Fruit fly (Drosophila melanogaster) whole organism, embryonic: Measurements from ENCODE around the gene CG34284.
A peak's percentile ranks its signal among the peaks of the same experiment; 100 is the strongest.

Experiments
- CG10543 ChIP-seq: fragments of 200-800 bp; sonication (Bioruptor generic); optimal IDR thresholded peaks from 3 replicates; lab custom pipeline; 2017; ENCODE audit warnings: missing biosample characterization, mild to moderate bottlenecking, missing genetic modification characterization, moderate library complexity
- CG11504 ChIP-seq: fragments of 200-800 bp; sonication (Bioruptor generic); optimal IDR thresholded peaks from 3 replicates; lab custom pipeline; 2019; ENCODE audit warnings: missing biosample characterization, mild to moderate bottlenecking, missing genetic modification characterization, moderate library complexity
- CG12299 ChIP-seq: fragments of 200-800 bp; sonication (Bioruptor generic); optimal IDR thresholded peaks from 2 replicates; lab custom pipeline; 2018; ENCODE audit warnings: missing biosample characterization, mild to moderate bottlenecking, missing genetic modification characterization
- CG12744 ChIP-seq: fragments of 200-800 bp; sonication (Bioruptor generic); optimal IDR thresholded peaks from 2 replicates; lab custom pipeline; 2016; ENCODE audit warnings: missing biosample characterization, missing genetic modification characterization
- CG14441 ChIP-seq: fragments of 200-800 bp; sonication (Bioruptor generic); IDR thresholded peaks from 2 replicates; pipeline ENCODE4 v1.3.6; 2022; ENCODE audit warnings: missing biosample characterization, missing genetic modification characterization
- CG14710 ChIP-seq: fragments of 200-800 bp; sonication (Bioruptor generic); optimal IDR thresholded peaks from 3 replicates; lab custom pipeline; 2019; ENCODE audit warnings: missing biosample characterization, mild to moderate bottlenecking, missing genetic modification characterization, moderate library complexity
- CG16779 ChIP-seq: fragments of 200-800 bp; sonication (Bioruptor generic); IDR thresholded peaks from 2 replicates; pipeline ENCODE4 v1.3.6; 2022; ENCODE audit warnings: missing biosample characterization, missing genetic modification characterization
- CG17186 ChIP-seq: fragments of 200-800 bp; sonication (Bioruptor generic); optimal IDR thresholded peaks from 3 replicates; lab custom pipeline; 2017; ENCODE audit warnings: missing biosample characterization, missing genetic modification reagents, missing genetic modification characterization
- CG30431 ChIP-seq: fragments of 200-800 bp; sonication (Bioruptor generic); optimal IDR thresholded peaks from 2 replicates; lab custom pipeline; 2017; ENCODE audit warnings: missing biosample characterization, missing genetic modification characterization
- CG31224 ChIP-seq: fragments of 200-800 bp; sonication (Bioruptor generic); IDR thresholded peaks from 2 replicates; pipeline ENCODE4 v1.3.6; 2022; ENCODE audit warnings: missing biosample characterization, missing genetic modification characterization
- CG6689 ChIP-seq: fragments of 200-800 bp; sonication (Bioruptor generic); IDR thresholded peaks from 2 replicates; pipeline ENCODE4 v1.3.6; 2022; ENCODE audit warnings: missing biosample characterization, missing genetic modification characterization
- CG7357 ChIP-seq: fragments of 200-800 bp; sonication (Bioruptor generic); IDR thresholded peaks from 3 replicates; pipeline ENCODE4 v1.3.6; 2022; ENCODE audit warnings: missing biosample characterization, missing genetic modification characterization
- CG8290 ChIP-seq, 3 experiments: fragments of 200-800 bp; sonication (Bioruptor generic); optimal IDR thresholded peaks; 2 replicates each; lab custom pipeline; 2016 to 2019; ENCODE audit warnings: missing biosample characterization in 3 of 3, missing genetic modification characterization in 3 of 3, mild to moderate bottlenecking in 2 of 3, moderate library complexity in 1 of 3
- CG8388 ChIP-seq: fragments of 200-800 bp; sonication (Bioruptor generic); optimal IDR thresholded peaks from 2 replicates; lab custom pipeline; 2019; ENCODE audit warnings: missing biosample characterization, mild to moderate bottlenecking, missing genetic modification characterization, moderate library complexity
- CG8944 ChIP-seq: fragments of 200-800 bp; sonication (Bioruptor generic); optimal IDR thresholded peaks from 3 replicates; lab custom pipeline; 2016; ENCODE audit warnings: missing biosample characterization, missing genetic modification characterization
- CoRest ChIP-seq: fragments of 200-800 bp; sonication (Bioruptor generic); optimal IDR thresholded peaks from 3 replicates; lab custom pipeline; 2018; ENCODE audit warnings: missing biosample characterization, mild to moderate bottlenecking, missing genetic modification characterization, moderate library complexity
- Drgx ChIP-seq: fragments of 200-800 bp; sonication (Bioruptor generic); IDR thresholded peaks from 2 replicates; pipeline ENCODE4 v1.3.6; 2022; ENCODE audit warnings: missing biosample characterization, missing genetic modification characterization
- E2f2 ChIP-seq: fragments of 200-800 bp; sonication (Bioruptor generic); IDR thresholded peaks from 2 replicates; pipeline ENCODE4 v1.3.6; 2022; ENCODE audit warnings: missing biosample characterization, missing genetic modification characterization
- Gug ChIP-seq: fragments of 200-800 bp; sonication (Bioruptor generic); IDR thresholded peaks from 4 replicates; pipeline ENCODE4 v1.3.6; 2022; ENCODE audit warnings: missing biosample characterization, missing genetic modification characterization
- HLH54F ChIP-seq: fragments of 200-800 bp; sonication (Bioruptor generic); optimal IDR thresholded peaks from 3 replicates; lab custom pipeline; 2016; ENCODE audit warnings: missing biosample characterization, missing genetic modification characterization
- Hand ChIP-seq: fragments of 200-800 bp; sonication (Bioruptor generic); optimal IDR thresholded peaks from 2 replicates; lab custom pipeline; 2017; ENCODE audit warnings: mild to moderate bottlenecking, missing biosample characterization, missing genetic modification reagents, missing genetic modification characterization
- Hsf ChIP-seq: fragments of 200-800 bp; sonication (Bioruptor generic); optimal IDR thresholded peaks from 3 replicates; lab custom pipeline; 2016; ENCODE audit warnings: missing biosample characterization, missing genetic modification characterization
- Nf-YB ChIP-seq: fragments of 200-800 bp; sonication (Bioruptor generic); optimal IDR thresholded peaks from 3 replicates; lab custom pipeline; 2019; ENCODE audit warnings: missing biosample characterization, mild to moderate bottlenecking, missing genetic modification characterization, moderate library complexity
- NfI ChIP-seq: fragments of 200-800 bp; sonication (Bioruptor generic); optimal IDR thresholded peaks from 3 replicates; lab custom pipeline; 2018; ENCODE audit warnings: missing biosample characterization, mild to moderate bottlenecking, missing genetic modification characterization, moderate library complexity
- Rfx ChIP-seq: fragments of 200-800 bp; sonication (Bioruptor generic); IDR thresholded peaks from 2 replicates; pipeline ENCODE4 v1.3.6; 2022; ENCODE audit warnings: missing biosample characterization, missing genetic modification characterization
- Trl ChIP-seq, 3 experiments: fragments of >200 bp in 2 of 3; fragments of 200-800 bp in 1 of 3; sonication (Bioruptor generic) in 1 of 3; optimal IDR thresholded peaks; 2 replicates in 1 of 3; 3 replicates in 2 of 3; lab custom pipeline; 2016 to 2017; ENCODE audit warnings: missing biosample characterization in 1 of 3, missing genetic modification characterization in 1 of 3
- Xbp1 ChIP-seq: fragments of 200-800 bp; sonication (Bioruptor generic); optimal IDR thresholded peaks from 3 replicates; lab custom pipeline; 2016; ENCODE audit warnings: missing biosample characterization, mild to moderate bottlenecking, missing genetic modification characterization
- ase ChIP-seq: fragments of 200-800 bp; sonication (Bioruptor generic); IDR thresholded peaks from 3 replicates; pipeline ENCODE4 v1.3.6; 2022; ENCODE audit warnings: missing biosample characterization, missing genetic modification characterization
- cad ChIP-seq: fragments of >200 bp; optimal IDR thresholded peaks from 2 replicates; lab custom pipeline; 2017; ENCODE audit warnings: missing biosample characterization, missing genetic modification characterization
- chinmo ChIP-seq: fragments of 200-800 bp; sonication (Bioruptor generic); IDR thresholded peaks from 4 replicates; pipeline ENCODE4 v1.3.6; 2022; ENCODE audit warnings: missing biosample characterization, missing genetic modification characterization; ENCODE audit not compliant: partially characterized antibody
- crol ChIP-seq: fragments of 200-800 bp; sonication (Bioruptor generic); IDR thresholded peaks from 2 replicates; pipeline ENCODE4 v1.3.6; 2022; ENCODE audit warnings: missing biosample characterization, missing genetic modification characterization
- cwo ChIP-seq: fragments of 200-800 bp; sonication (Bioruptor generic); optimal IDR thresholded peaks from 3 replicates; lab custom pipeline; 2017; ENCODE audit warnings: missing biosample characterization, missing genetic modification characterization, mild to moderate bottlenecking, moderate library complexity, missing genetic modification reagents
- ems ChIP-seq: fragments of 200-800 bp; sonication (Bioruptor generic); optimal IDR thresholded peaks from 3 replicates; lab custom pipeline; 2016; ENCODE audit warnings: missing biosample characterization, missing genetic modification characterization
- fd96Cb ChIP-seq: fragments of 200-800 bp; sonication (Bioruptor generic); optimal IDR thresholded peaks from 2 replicates; lab custom pipeline; 2018; ENCODE audit warnings: missing biosample characterization, mild to moderate bottlenecking, missing genetic modification characterization, moderate library complexity
- fu2 ChIP-seq: fragments of 200-800 bp; sonication (Bioruptor generic); optimal IDR thresholded peaks from 2 replicates; lab custom pipeline; 2016; ENCODE audit warnings: missing biosample characterization, missing genetic modification characterization
- hbn ChIP-seq: fragments of 200-800 bp; sonication (Bioruptor generic); IDR thresholded peaks from 2 replicates; pipeline ENCODE4 v1.3.6; 2022; ENCODE audit warnings: missing biosample characterization, missing genetic modification characterization; ENCODE audit not compliant: partially characterized antibody
- jigr1 ChIP-seq: fragments of 200-800 bp; sonication (Bioruptor generic); IDR thresholded peaks from 3 replicates; pipeline ENCODE4 v1.3.6; 2022; ENCODE audit warnings: missing biosample characterization, missing genetic modification characterization
- mld ChIP-seq: fragments of 200-800 bp; sonication (Bioruptor generic); IDR thresholded peaks from 3 replicates; pipeline ENCODE4 v1.3.6; 2022; ENCODE audit warnings: missing biosample characterization, missing genetic modification characterization; ENCODE audit not compliant: partially characterized antibody
- nerfin-2 ChIP-seq: fragments of 200-800 bp; sonication (Bioruptor generic); IDR thresholded peaks from 2 replicates; pipeline ENCODE4 v1.3.6; 2022; ENCODE audit warnings: missing biosample characterization, missing genetic modification characterization; ENCODE audit not compliant: partially characterized antibody
- nmo ChIP-seq: fragments of 200-800 bp; sonication (Bioruptor generic); optimal IDR thresholded peaks from 2 replicates; lab custom pipeline; 2018; ENCODE audit warnings: missing biosample characterization, mild to moderate bottlenecking, missing genetic modification characterization, moderate library complexity
- ranshi ChIP-seq: fragments of 200-800 bp; sonication (Bioruptor generic); IDR thresholded peaks from 2 replicates; pipeline ENCODE4 v1.3.6; 2022; ENCODE audit warnings: missing biosample characterization, missing genetic modification characterization
- sc ChIP-seq, 3 experiments: fragments of >200 bp in 2 of 3; fragments of 200-800 bp in 1 of 3; sonication (Bioruptor generic) in 1 of 3; optimal IDR thresholded peaks; 2 replicates in 2 of 3; 3 replicates in 1 of 3; lab custom pipeline; 2017; ENCODE audit warnings: mild to moderate bottlenecking in 1 of 3, missing biosample characterization in 1 of 3, missing genetic modification characterization in 1 of 3, missing genetic modification reagents in 1 of 3
- sim ChIP-seq: fragments of 200-800 bp; sonication (Bioruptor generic); IDR thresholded peaks from 2 replicates; pipeline ENCODE4 v1.3.6; 2022; ENCODE audit warnings: missing biosample characterization, missing genetic modification characterization
- slbo ChIP-seq: fragments of 200-800 bp; sonication (Bioruptor generic); IDR thresholded peaks from 2 replicates; pipeline ENCODE4 v1.3.6; 2022; ENCODE audit warnings: missing biosample characterization, missing genetic modification characterization
- so ChIP-seq: fragments of 200-800 bp; sonication (Bioruptor generic); IDR thresholded peaks from 3 replicates; pipeline ENCODE4 v1.3.6; 2022; ENCODE audit warnings: missing biosample characterization, missing genetic modification characterization

The CG34284 gene

DNA sequence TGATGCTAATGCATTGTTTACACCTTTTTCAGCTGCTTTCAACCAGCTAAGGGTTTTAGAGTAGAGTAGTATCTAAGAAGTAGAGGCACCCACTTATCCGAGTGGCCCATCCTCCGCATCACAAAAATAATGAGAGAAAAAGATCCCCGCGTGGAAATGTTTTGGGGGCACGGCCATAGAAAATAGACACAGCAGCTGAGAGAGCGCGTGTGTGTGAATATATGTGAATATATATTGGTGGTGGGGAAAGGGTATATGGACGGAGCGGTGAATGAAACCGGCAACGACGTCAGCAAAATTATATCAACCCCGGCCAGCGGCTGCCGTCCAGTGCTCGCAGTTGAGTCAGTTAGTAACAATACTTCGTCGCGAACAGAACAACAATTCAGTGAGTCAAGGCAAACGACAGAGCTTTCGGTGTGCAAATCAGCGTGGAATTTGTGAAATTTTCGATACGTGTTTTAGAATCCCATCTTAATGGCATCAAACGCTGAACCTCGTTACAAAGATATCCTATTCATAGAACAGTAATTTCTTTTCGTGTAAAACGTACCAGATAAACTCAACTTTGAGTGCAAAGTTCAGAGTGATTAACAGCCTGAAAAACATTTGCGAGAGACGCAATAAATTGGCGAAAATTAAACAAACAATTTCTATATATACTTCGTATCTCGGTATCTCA is 12.0 kb upstream of the CG34284 start, which contains the start of gene Xrp1 (continued):
- peak; percentile 41 for TF ChIP-seq cwo (GFP tag; lab: Kevin White, UChicago)
- peak in 1 of 2 experiments; percentile 20 for TF ChIP-seq Trl (optimal IDR thresholded peaks at IDR 0.05; lab: Kevin White, UChicago)
- TF ChIP-seq Trl (GFP tag; optimal IDR thresholded peaks at IDR 0.05; lab: Kevin White, UChicago): no peak
- TF ChIP-seq CG6689 (GFP tag; lab: Robert Waterston, UW): peak; percentile 40; the same call in 1 of the 2 replicates
- TF ChIP-seq crol (GFP tag; lab: Robert Waterston, UW): peak; percentile 42; the same call in 1 of the 2 replicates
- TF ChIP-seq fu2 (GFP tag; lab: Kevin White, UChicago): peak; percentile 10
- peak; percentile 64; the same call in 1 of the 4 replicates for TF ChIP-seq chinmo
- peak; percentile 93 for TF ChIP-seq CG11504 (tag; lab: Kevin White, UChicago)
- TF ChIP-seq Rfx: peak; percentile 43; the same call in 1 of the 2 replicates
- TF ChIP-seq CG12299 (tag; lab: Kevin White, UChicago): no peak
- peak; percentile 58; the same call in 1 of the 2 replicates for TF ChIP-seq Drgx (GFP tag; lab: Robert Waterston, UW)

DNA sequence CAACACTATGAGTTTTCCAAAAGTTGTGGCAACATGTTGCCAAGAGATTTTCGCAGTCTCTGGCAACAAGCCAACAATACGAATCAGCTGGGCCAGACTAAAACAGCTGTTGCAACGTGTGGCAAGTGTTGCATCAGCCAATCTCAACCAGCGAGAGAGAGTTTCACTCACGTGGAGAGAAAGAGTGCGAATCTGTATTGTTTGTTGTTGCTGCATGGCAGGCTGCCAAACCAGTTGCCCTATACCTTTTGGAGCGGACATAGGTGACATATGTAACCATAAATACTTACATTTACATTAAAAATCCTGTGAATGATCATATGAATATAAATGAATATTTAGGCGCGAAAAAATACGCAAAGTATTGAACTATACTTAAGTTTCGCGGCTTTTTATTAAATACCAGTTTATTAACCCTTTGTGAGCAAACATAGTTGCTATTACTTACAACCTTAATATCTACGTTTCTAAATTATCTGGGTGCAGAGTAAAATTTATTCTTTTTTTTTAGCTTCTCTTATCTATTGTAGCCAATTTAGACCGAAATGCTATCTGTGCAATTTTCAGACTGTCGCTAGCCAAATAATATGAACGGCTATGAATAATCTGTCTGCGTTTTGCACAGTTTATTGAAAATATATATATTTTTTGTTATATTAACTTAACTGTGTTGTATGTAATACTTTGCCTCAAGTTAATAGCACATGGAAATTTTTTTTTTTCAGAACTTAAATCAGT is 11.3 kb upstream of the CG34284 start:
- TF ChIP-seq CG30431 (GFP tag; lab: Kevin White, UChicago): peak; percentile 14
- TF ChIP-seq Hand (GFP tag; lab: Kevin White, UChicago): no peak
- TF ChIP-seq Nf-YB (GFP tag; lab: Kevin White, UChicago): no peak
- TF ChIP-seq nerfin-2: no peak
- TF ChIP-seq ranshi (GFP tag; lab: Robert Waterston, UW): 0 out of 2 replicates have a peak, but pooled peaks have one; percentile 35
- TF ChIP-seq CG10543 (GFP tag; lab: Kevin White, UChicago): no peak
- TF ChIP-seq CG8290 (GFP tag; optimal IDR thresholded peaks at IDR 0.05; lab: Kevin White, UChicago): no peak
- TF ChIP-seq CG8290 (tag; optimal IDR thresholded peaks at IDR 0.05; lab: Kevin White, UChicago): peak in 1 of 2 experiments; percentile 18
- no peak for TF ChIP-seq CG8388 (GFP tag; lab: Kevin White, UChicago)
- TF ChIP-seq Hsf (GFP tag; lab: Kevin White, UChicago): no peak
- TF ChIP-seq jigr1 (GFP tag; lab: Robert Waterston, UW): no peak
- no peak for TF ChIP-seq mld
- TF ChIP-seq NfI (GFP tag; lab: Kevin White, UChicago): peak; percentile 35
- TF ChIP-seq CG16779 (GFP tag; lab: Robert Waterston, UW): no peak
- 0 out of 3 replicates have a peak, but pooled peaks have one; percentile 18 for TF ChIP-seq so (GFP tag; lab: Robert Waterston, UW)
- no peak for TF ChIP-seq hbn (GFP tag; lab: Robert Waterston, UW)
- no peak for TF ChIP-seq nmo (GFP tag; lab: Kevin White, UChicago)
- TF ChIP-seq CoRest (tag; lab: Kevin White, UChicago): peak; percentile 17
- TF ChIP-seq CG14710: peak; percentile 1
- no peak for TF ChIP-seq sc (optimal IDR thresholded peaks at IDR 0.05; lab: Kevin White, UChicago)
- TF ChIP-seq sc (GFP tag; optimal IDR thresholded peaks at IDR 0.05; lab: Kevin White, UChicago): no peak
- TF ChIP-seq CG31224 (GFP tag; lab: Robert Waterston, UW): peak; percentile 18; the same call in 1 of the 2 replicates
- peak; percentile 23; the same call in 1 of the 2 replicates for TF ChIP-seq CG14441 (GFP tag; lab: Robert Waterston, UW)
- TF ChIP-seq CG8944 (GFP tag; lab: Kevin White, UChicago): no peak
- TF ChIP-seq CG12744 (GFP tag; lab: Kevin White, UChicago): no peak
- no peak for TF ChIP-seq sim (GFP tag; lab: Robert Waterston, UW)
- TF ChIP-seq CG7357 (GFP tag; lab: Robert Waterston, UW): no peak
- TF ChIP-seq CG17186 (GFP tag; lab: Kevin White, UChicago): no peak
- peak; percentile 42 for TF ChIP-seq ems (GFP tag; lab: Kevin White, UChicago)
- 0 out of 2 replicates have a peak, but pooled peaks have one; percentile 21 for TF ChIP-seq slbo (GFP tag; lab: Robert Waterston, UW)
- TF ChIP-seq Gug (GFP tag; lab: Robert Waterston, UW): no peak
- peak; percentile 58 for TF ChIP-seq Drgx (GFP tag; lab: Robert Waterston, UW)
- no peak for TF ChIP-seq E2f2 (GFP tag; lab: Robert Waterston, UW)
- peak; percentile 24 for TF ChIP-seq Xbp1 (GFP tag; lab: Kevin White, UChicago)
- TF ChIP-seq ase (GFP tag; lab: Robert Waterston, UW): no peak
- no peak for TF ChIP-seq cad (GFP tag; lab: Kevin White, UChicago)
- no peak for TF ChIP-seq fd96Cb (tag; lab: Kevin White, UChicago)
- no peak for TF ChIP-seq HLH54F (GFP tag; lab: Kevin White, UChicago)
